Fruit fly (Drosophila melanogaster): ENCODE results near the gene pn.
A peak's percentile ranks its signal among the peaks of the same experiment; 100 is the strongest.

The pn gene

DNA sequence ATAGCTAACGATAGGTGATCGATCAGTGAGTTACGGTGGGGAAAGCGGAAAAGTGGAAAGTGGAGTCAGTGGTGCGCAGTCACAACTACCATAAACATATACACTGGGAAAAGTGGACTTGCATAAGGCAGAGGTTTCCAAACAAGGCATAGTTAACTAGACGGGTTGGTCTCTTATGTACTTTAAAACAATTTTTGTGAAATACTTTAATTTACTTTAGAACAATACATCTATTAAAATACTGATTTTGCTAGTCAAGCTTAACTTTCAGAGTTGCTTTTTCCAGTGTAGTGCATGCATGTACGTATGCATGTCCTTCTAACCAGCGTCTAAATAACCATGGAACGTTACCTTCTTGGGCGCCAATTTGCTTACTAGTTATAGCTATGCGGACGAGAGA, 38.9 kb downstream of the pn start (continued):
- peak; percentile 55 for TF ChIP-seq CG4318 (GFP tag; optimal IDR thresholded peaks at IDR 0.05)
- TF ChIP-seq achi (GFP tag; optimal IDR thresholded peaks at IDR 0.05) = peak; percentile 23
- TF ChIP-seq CG34406 (GFP tag; optimal IDR thresholded peaks at IDR 0.05) = no peak
- peak; percentile 45; the same call in 2 of the 3 replicates for TF ChIP-seq CG8119 (GFP tag; IDR thresholded peaks at IDR 0.05)
- TF ChIP-seq CG11294 (GFP tag; IDR thresholded peaks at IDR 0.05) = no peak
- peak; percentile 16 for TF ChIP-seq acj6 (GFP tag; optimal IDR thresholded peaks at IDR 0.05)
- TF ChIP-seq lz (GFP tag; optimal IDR thresholded peaks at IDR 0.05) = no peak
- peak; percentile 38 for TF ChIP-seq CG3919 (GFP tag; optimal IDR thresholded peaks at IDR 0.05)
- TF ChIP-seq ss (GFP tag; optimal IDR thresholded peaks at IDR 0.05) = no peak
- TF ChIP-seq CG6792 (GFP tag; optimal IDR thresholded peaks at IDR 0.05) = no peak
- no peak for TF ChIP-seq Eip75B (GFP tag; optimal IDR thresholded peaks at IDR 0.05)
- TF ChIP-seq fd59A (GFP tag; optimal IDR thresholded peaks at IDR 0.05) = no peak
- TF ChIP-seq CG3032 (tag; optimal IDR thresholded peaks at IDR 0.05) = peak; percentile 12
- no peak for TF ChIP-seq Met (GFP tag; optimal IDR thresholded peaks at IDR 0.05)
- TF ChIP-seq Gug (GFP tag; IDR thresholded peaks at IDR 0.05) = no peak
- TF ChIP-seq net (GFP tag; optimal IDR thresholded peaks at IDR 0.05) = no peak
- no peak for TF ChIP-seq Sox102F (GFP tag; optimal IDR thresholded peaks at IDR 0.05)
- no peak for TF ChIP-seq spab (GFP tag; optimal IDR thresholded peaks at IDR 0.05)
- peak; percentile 75 for TF ChIP-seq Eip78C (GFP tag)
- peak; percentile 58; the same call in 2 of the 3 replicates for TF ChIP-seq CG6163 (GFP tag; IDR thresholded peaks at IDR 0.05)
- no peak for TF ChIP-seq CG7368 (GFP tag; optimal IDR thresholded peaks at IDR 0.05)
- peak; percentile 66 for TF ChIP-seq svp (GFP tag)
- no peak for TF ChIP-seq CG11762 (GFP tag; optimal IDR thresholded peaks at IDR 0.05; ENCODE audit: insufficient read depth)
- no peak for TF ChIP-seq CG9139 (GFP tag; optimal IDR thresholded peaks at IDR 0.05)
- TF ChIP-seq CG10669 (GFP tag; optimal IDR thresholded peaks at IDR 0.05) = peak; percentile 5
- TF ChIP-seq Ets21C (GFP tag; optimal IDR thresholded peaks at IDR 0.05) = no peak
- TF ChIP-seq esn (GFP tag; optimal IDR thresholded peaks at IDR 0.05) = peak; percentile 15
- no peak for TF ChIP-seq CG8632 (GFP tag; optimal IDR thresholded peaks at IDR 0.05)
- TF ChIP-seq CG11902 (GFP tag; optimal IDR thresholded peaks at IDR 0.05) = no peak
- TF ChIP-seq pdm3 (GFP tag; optimal IDR thresholded peaks at IDR 0.05) = no peak
- no peak for TF ChIP-seq CG1621 (tag; optimal IDR thresholded peaks at IDR 0.05)
- peak; percentile 15 for TF ChIP-seq CG6276 (GFP tag; optimal IDR thresholded peaks at IDR 0.05)
- no peak for TF ChIP-seq cyc (GFP tag; optimal IDR thresholded peaks at IDR 0.05)
- TF ChIP-seq Blimp-1 (GFP tag; optimal IDR thresholded peaks at IDR 0.05) = no peak
- TF ChIP-seq dac (GFP tag; optimal IDR thresholded peaks at IDR 0.05) = no peak
- TF ChIP-seq vri (GFP tag; optimal IDR thresholded peaks at IDR 0.05) = no peak
- TF ChIP-seq topi (GFP tag; optimal IDR thresholded peaks at IDR 0.05) = no peak
- peak; percentile 74 for TF ChIP-seq Hr4 (GFP tag; optimal IDR thresholded peaks at IDR 0.05)
- peak; percentile 9 for TF ChIP-seq CG10631 (GFP tag; optimal IDR thresholded peaks at IDR 0.05)
- TF ChIP-seq fd85E (GFP tag; optimal IDR thresholded peaks at IDR 0.05) = no peak

DNA sequence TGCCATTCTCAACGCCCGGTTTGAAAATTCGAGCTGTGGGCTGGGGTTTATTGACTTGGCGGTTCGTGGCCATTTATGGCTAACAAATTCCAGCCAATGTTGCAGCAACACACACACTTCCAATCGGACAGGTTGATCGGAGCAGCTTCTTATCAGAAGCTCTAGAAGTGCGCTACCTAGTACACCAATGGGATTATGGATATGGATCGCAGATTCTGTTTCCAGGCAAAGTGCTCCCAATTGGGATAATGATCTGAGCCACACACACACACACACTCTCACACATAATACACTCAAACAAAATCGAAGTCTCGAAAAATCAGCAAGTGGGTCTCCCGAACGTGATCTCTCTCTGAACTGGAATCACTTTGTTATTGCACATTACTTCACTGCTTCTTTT, 40.6 kb downstream of the pn start:
- TF ChIP-seq achi (GFP tag; optimal IDR thresholded peaks at IDR 0.05) (no peak), CG16779 (tag; optimal IDR thresholded peaks at IDR 0.05) (no peak), Smox (GFP tag; optimal IDR thresholded peaks at IDR 0.05) (no peak), fd59A (GFP tag; optimal IDR thresholded peaks at IDR 0.05) (no peak)

Data from whole organism, prepupa.